Worm (Caenorhabditis elegans): Measurements from ENCODE around the gene ttb-1.

The ttb-1 gene

DNA sequence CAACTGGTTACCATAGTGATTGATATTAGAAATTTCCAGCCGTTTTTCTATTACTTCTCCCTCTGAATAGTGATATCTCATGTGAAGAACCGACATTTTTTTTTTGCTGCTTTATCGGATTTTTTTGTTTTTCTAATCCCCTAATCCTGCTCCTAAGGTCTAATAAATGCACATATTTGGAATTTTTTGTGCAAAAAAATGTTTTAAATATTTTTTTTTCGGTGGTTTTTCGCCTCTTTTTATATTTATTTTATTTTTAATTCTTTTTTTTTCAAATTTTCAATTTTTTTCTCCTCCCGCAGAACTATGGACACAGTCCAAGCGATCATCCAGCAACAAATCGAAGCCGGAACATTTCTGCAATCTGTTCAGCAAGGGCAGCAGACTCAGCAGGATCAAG lies 10.1 kb downstream of the ttb-1 start, which contains the start of gene Y108G3AL.2:
Gene Y108G3AL.2 (plus strand): TSS at position 301 of the 400 bp plus-strand sequence.
- TF ChIP-seq unc-120 (tag; optimal IDR thresholded peaks at IDR 0.05; ENCODE audit: poor library complexity, severe bottlenecking) (no peak), bed-3 (GFP tag; optimal IDR thresholded peaks at IDR 0.05) (no peak), elt-3 (tag; optimal IDR thresholded peaks at IDR 0.05) (no peak)

DNA sequence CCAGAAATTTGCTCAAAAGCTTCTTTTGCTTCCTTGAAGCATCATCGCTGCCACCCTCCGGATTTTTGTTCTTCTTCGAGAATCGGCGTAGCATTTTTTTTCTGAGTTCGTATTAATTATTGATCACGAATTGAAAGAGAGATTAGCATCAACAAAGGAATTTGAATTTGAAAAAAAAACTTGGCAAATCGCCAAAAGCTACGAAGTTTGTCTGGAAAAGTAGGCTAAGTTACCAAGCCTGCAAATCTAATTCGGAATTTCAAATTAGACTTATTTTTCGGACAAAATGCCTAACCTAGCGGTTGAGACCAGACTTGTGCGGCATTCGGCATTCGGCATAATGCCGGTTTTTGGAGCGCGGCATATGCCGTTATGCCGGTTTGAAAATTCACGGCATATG lies 15.5 kb downstream of the ttb-1 start, which contains the start of gene cfap-36:
Gene cfap-36 (minus strand): TSS at position 101 of the 400 bp plus-strand sequence.
- TF ChIP-seq snpc-4 (tag; optimal IDR thresholded peaks at IDR 0.05) (no peak), unc-120 (tag; optimal IDR thresholded peaks at IDR 0.05; ENCODE audit: poor library complexity, severe bottlenecking) (no peak), flh-1 (GFP tag; optimal IDR thresholded peaks at IDR 0.05) (no peak), zip-8 (tag; optimal IDR thresholded peaks at IDR 0.05) (no peak), bed-3 (GFP tag; optimal IDR thresholded peaks at IDR 0.05) (no peak), ham-2 (GFP tag; optimal IDR thresholded peaks at IDR 0.05) (no peak)

DNA sequence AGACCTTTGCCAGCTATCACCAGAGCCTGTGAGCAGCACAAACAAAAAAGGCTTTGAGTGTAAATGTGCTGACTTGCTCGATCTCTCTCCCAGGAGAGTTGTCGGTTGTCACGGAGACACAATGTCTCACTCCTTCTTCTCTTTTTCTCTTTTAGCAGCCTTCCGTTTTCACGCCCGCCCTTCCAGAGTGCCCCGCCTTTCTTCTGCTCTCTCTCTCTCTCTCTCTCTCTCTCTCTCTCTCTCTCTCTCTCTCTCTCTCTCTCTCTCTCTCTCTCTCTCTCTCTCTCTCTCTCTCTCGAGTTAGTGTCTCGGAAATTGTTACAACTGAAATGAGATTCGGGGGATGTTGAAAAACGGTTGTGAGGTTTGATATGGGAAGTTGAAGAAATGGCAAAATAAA lies 16.8 kb downstream of the ttb-1 start:
- TF ChIP-seq M03D4.4 (tag; optimal IDR thresholded peaks at IDR 0.05), result peak; percentile 5
- TF ChIP-seq pha-4 (tag; optimal IDR thresholded peaks at IDR 0.05), result no peak

DNA sequence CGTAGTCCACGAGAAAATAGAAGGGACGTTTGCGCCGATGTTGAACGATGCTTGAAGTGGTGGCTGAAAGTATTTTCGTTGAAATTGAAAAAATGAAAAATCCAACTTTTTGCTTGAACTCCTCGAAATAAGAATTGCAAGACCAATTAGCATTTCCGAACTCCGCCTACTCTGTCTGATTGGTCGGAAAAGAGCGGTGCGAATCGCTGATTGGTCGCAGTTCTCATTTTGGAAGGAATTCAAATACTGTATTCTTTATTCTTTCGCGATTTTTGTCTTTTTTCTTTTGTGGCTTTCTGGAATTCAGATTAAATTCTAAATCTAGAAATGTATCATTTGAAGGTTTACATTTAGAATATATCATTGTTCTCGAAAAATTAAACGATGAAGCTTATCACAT lies 17.9 kb downstream of the ttb-1 start:
- TF ChIP-seq nhr-12 (tag; optimal IDR thresholded peaks at IDR 0.05) (no peak), unc-39 (tag; optimal IDR thresholded peaks at IDR 0.05) (no peak), sptf-1 (tag; optimal IDR thresholded peaks at IDR 0.05) (no peak), nhr-237 (tag; optimal IDR thresholded peaks at IDR 0.05) (no peak)

DNA sequence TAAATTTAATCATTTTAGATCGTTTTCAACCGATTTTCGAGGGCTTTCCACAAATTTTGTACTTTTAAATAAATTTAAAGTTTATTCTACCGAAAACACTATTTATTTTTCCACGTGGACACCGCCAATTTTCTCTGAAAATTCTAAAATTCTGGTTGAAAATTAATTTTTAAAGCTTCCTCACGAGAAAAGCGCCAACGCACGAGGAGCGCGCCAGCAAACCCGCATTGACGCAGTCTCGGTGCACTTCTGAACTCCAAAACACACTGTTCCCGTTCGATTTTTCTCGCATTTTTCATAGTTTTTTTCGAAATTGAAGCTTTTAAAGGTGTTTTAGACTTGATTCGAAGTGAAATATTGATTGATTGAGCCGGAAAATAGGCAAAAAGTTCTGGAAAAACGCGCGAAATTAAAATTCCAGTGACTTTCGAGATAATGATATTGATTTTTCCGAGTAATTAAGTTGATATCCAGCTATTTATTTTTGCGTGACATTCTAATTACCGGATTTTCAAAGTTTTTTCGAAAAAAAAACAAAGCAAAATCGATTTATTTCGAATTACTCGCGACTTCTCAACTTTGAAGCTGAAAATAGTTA lies 20.4 kb downstream of the ttb-1 start, which contains the start of gene cul-3:
Gene cul-3 (plus strand): TSS at position 548 of the 598 bp plus-strand sequence.
- TF ChIP-seq drap-1 (GFP tag; optimal IDR thresholded peaks at IDR 0.05), result no peak
- peak; percentile 14 for TF ChIP-seq lsy-2 (tag; optimal IDR thresholded peaks at IDR 0.05)
- peak; percentile 43 for TF ChIP-seq ces-1 (GFP tag; optimal IDR thresholded peaks at IDR 0.05)
- TF ChIP-seq sptf-1 (tag; optimal IDR thresholded peaks at IDR 0.05), result peak; percentile 22
- peak; percentile 78 for TF ChIP-seq lin-13 (tag; optimal IDR thresholded peaks at IDR 0.05)
- TF ChIP-seq flh-1 (GFP tag; optimal IDR thresholded peaks at IDR 0.05), result no peak
- TF ChIP-seq hlh-1 (tag; optimal IDR thresholded peaks at IDR 0.05), result no peak
- no peak for TF ChIP-seq nhr-28 (tag; optimal IDR thresholded peaks at IDR 0.05)
- peak; percentile 32 for TF ChIP-seq mep-1 (tag; optimal IDR thresholded peaks at IDR 0.05)

DNA sequence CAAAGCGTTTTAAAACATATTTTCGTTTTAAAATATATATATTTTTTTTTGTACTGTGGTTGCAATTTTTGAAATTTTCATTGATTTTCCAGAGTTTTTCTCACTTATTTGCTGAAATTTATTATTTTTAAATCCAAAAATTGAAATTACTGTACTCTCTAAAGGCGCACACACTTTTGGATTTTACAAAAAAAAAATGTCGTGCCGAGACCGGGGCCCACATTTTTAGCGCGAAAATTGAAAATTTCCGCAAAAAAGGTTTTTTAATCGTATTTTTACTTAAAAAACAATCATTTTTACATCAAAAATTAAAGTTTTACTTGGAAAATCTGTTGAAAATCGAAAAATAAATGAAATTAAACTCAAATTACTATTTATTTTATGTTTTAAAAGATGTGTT lies 28.5 kb downstream of the ttb-1 start:
- no peak for TF ChIP-seq nhr-12 (tag; optimal IDR thresholded peaks at IDR 0.05)
- TF ChIP-seq mep-1 (tag; optimal IDR thresholded peaks at IDR 0.05), result no peak
- no peak for TF ChIP-seq bed-3 (GFP tag; optimal IDR thresholded peaks at IDR 0.05)
- TF ChIP-seq nhr-237 (tag; optimal IDR thresholded peaks at IDR 0.05), result no peak
- no peak for TF ChIP-seq mls-2 (tag; optimal IDR thresholded peaks at IDR 0.05)
- no peak for TF ChIP-seq ceh-83 (GFP tag; optimal IDR thresholded peaks at IDR 0.05)
- TF ChIP-seq drap-1 (GFP tag; optimal IDR thresholded peaks at IDR 0.05), result no peak
- TF ChIP-seq blmp-1 (tag; optimal IDR thresholded peaks at IDR 0.05), result no peak
- TF ChIP-seq M03D4.4 (tag; optimal IDR thresholded peaks at IDR 0.05), result no peak
- TF ChIP-seq nhr-2 (tag; optimal IDR thresholded peaks at IDR 0.05), result no peak

DNA sequence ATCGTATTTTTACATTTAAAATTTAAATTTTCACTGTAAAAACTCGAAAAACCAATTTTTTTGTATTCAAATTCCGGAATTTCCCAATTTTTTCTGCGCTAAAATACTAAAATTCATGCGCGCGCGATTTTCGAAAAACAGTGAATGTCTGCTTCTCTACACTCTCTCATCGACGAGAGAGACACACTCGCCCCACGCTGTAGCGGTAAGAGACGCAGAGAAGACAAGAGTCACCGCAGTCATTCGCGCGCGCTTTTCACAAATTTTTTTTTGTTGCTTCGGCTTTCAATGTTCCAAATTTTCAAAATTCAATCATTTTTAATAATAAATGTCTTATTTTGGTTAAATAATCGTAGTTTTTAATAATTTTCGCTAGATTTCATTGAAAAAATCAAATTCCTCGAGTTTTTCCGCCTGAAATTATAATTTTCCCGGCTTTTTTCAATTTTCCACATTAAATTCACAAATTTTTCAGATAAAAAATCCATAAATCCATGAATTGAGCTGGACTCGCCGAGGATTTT lies 29.1 kb downstream of the ttb-1 start, which contains the start of gene arid-1:
Gene arid-1 (plus strand): TSS at position 474 of the 524 bp plus-strand sequence.
- TF ChIP-seq ces-1 (GFP tag; optimal IDR thresholded peaks at IDR 0.05) (peak; percentile 7), snpc-4 (tag; optimal IDR thresholded peaks at IDR 0.05) (no peak), mep-1 (tag; optimal IDR thresholded peaks at IDR 0.05) (peak; percentile 50), elt-1 (tag; optimal IDR thresholded peaks at IDR 0.05; ENCODE audit: borderline replicate concordance, insufficient read depth) (no peak), ztf-11 (tag; optimal IDR thresholded peaks at IDR 0.05) (no peak), lsy-2 (tag; optimal IDR thresholded peaks at IDR 0.05) (no peak), cnd-1 (tag; optimal IDR thresholded peaks at IDR 0.05) (no peak), bed-3 (GFP tag; optimal IDR thresholded peaks at IDR 0.05) (no peak), pha-4 (tag; optimal IDR thresholded peaks at IDR 0.05) (peak; percentile 43), ceh-43 (GFP tag; optimal IDR thresholded peaks at IDR 0.05) (no peak), ham-2 (GFP tag; optimal IDR thresholded peaks at IDR 0.05) (peak; percentile 2), unc-39 (tag; optimal IDR thresholded peaks at IDR 0.05) (no peak)

Data from whole organism, mixed stage, embryonic.